Worm (Caenorhabditis elegans): ENCODE data around the gene C45B11.8.

ce11 chrV:11073354-11073753 is 32.8 kb downstream of the C45B11.8 start:
- TF ChIP-seq nhr-237 (tag; optimal IDR thresholded peaks at IDR 0.05) (no peak), aly-2 (tag; optimal IDR thresholded peaks at IDR 0.05) (no peak), hpl-2 (GFP tag; optimal IDR thresholded peaks at IDR 0.05) (no peak), C34B4.2 (tag; optimal IDR thresholded peaks at IDR 0.05) (no peak), nhr-47 (tag; optimal IDR thresholded peaks at IDR 0.05) (no peak), hlh-4 (tag; optimal IDR thresholded peaks at IDR 0.05) (no peak), lin-39 (tag; optimal IDR thresholded peaks at IDR 0.05) (no peak), ama-1 (optimal IDR thresholded peaks at IDR 0.05) (no peak), lsy-2 (tag; optimal IDR thresholded peaks at IDR 0.05) (peak in 1 of 2 experiments; percentile 36), unc-86 (tag; optimal IDR thresholded peaks at IDR 0.05) (no peak), snu-23 (GFP tag; optimal IDR thresholded peaks at IDR 0.05) (peak; percentile 9), ceh-82 (tag; optimal IDR thresholded peaks at IDR 0.05) (no peak), sptf-1 (tag; optimal IDR thresholded peaks at IDR 0.05) (no peak)

Measured in whole organism, L1 larva.